Fruit fly (Drosophila melanogaster) whole organism: ENCODE results near the gene Amt.

ENCODE experiments used
- CG8478 ChIP-seq: fragments of >200 bp; optimal IDR thresholded peaks from 2 replicates; lab custom pipeline; 2018; ENCODE audit warnings: inconsistent platforms
- pan ChIP-seq: fragments of >200 bp; optimal IDR thresholded peaks from 2 replicates; lab custom pipeline; 2017
- psq ChIP-seq: fragments of >200 bp; optimal IDR thresholded peaks from 2 replicates; lab custom pipeline; 2017
- usp ChIP-seq: fragments of >200 bp; optimal IDR thresholded peaks from 2 replicates; lab custom pipeline; 2017; ENCODE audit warnings: missing biosample characterization, missing genetic modification characterization, mixed read lengths

DNA sequence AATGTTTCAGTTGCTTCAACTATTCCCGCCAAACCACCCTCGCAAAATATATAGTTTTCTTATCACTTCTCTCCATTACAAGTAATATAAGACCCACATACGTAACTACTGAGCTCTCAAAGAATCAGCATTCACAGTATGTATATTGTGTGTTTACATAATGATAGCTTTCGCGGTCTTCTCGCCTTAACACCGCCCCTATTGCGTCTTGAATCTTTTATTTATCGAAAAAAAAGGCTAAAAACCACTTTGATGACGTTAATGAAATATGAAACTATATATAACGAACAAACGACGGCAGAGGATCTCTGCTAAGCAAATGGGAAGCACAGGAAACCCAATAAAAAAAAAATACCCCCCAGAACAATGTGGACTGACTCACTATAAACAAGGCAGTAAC, 51.6 kb downstream of the Amt start:
- TF ChIP-seq usp (GFP tag; lab: Kevin White, UChicago), result no peak
- TF ChIP-seq pan (lab: Kevin White, UChicago), result no peak
- TF ChIP-seq psq (lab: Kevin White, UChicago), result no peak
- no peak for TF ChIP-seq CG8478
